Worm (Caenorhabditis elegans) whole organism, mixed stage, embryonic: Measurements from ENCODE around the gene K08F9.1.

Experiments
- ceh-43 ChIP-seq: fragments of 200-800 bp; sonication (Bioruptor generic); optimal IDR thresholded peaks from 2 replicates; lab custom pipeline; 2018; ENCODE audit warnings: mild to moderate bottlenecking, missing genetic modification characterization, moderate library complexity, missing compliant biosample characterization
- lsy-2 ChIP-seq: fragments of 150-350 bp; optimal IDR thresholded peaks from 2 replicates; lab custom pipeline; 2014; ENCODE audit warnings: missing biosample characterization, missing genetic modification characterization
- nhr-2 ChIP-seq: fragments of 150-350 bp; optimal IDR thresholded peaks from 2 replicates; lab custom pipeline; 2014; ENCODE audit warnings: missing biosample characterization, missing genetic modification characterization
- snpc-4 ChIP-seq: fragments of 150-350 bp; optimal IDR thresholded peaks from 2 replicates; lab custom pipeline; 2014; ENCODE audit warnings: missing biosample characterization, missing genetic modification characterization
- unc-39 ChIP-seq: fragments of 150-350 bp; optimal IDR thresholded peaks from 2 replicates; lab custom pipeline; 2014; ENCODE audit warnings: missing biosample characterization, missing genetic modification characterization
- unc-62 ChIP-seq: fragments of 150-350 bp; optimal IDR thresholded peaks from 2 replicates; lab custom pipeline; 2014; ENCODE audit warnings: missing biosample characterization, missing genetic modification reagents, missing genetic modification characterization

ce11 chrV:15094749-15095148, 48.4 kb downstream of the K08F9.1 start, which contains the start of gene srx-78:
- no peak for TF ChIP-seq lsy-2 (tag; lab: Kevin White, UChicago)
- TF ChIP-seq unc-39 (tag; lab: Kevin White, UChicago) = no peak
- TF ChIP-seq nhr-2 (tag; lab: Kevin White, UChicago) = no peak
- no peak for TF ChIP-seq unc-62 (GFP tag; lab: Kevin White, UChicago)
- TF ChIP-seq snpc-4 (tag; lab: Kevin White, UChicago) = no peak
- no peak for TF ChIP-seq ceh-43 (GFP tag; lab: Kevin White, UChicago)
